Worm (Caenorhabditis elegans) whole organism, L3 larva: ENCODE data around the gene nhx-3.
A peak's percentile ranks its signal among the peaks of the same experiment; 100 is the strongest.

Experiments
- R02D3.7 ChIP-seq: fragments of 150-350 bp; optimal IDR thresholded peaks from 2 replicates; lab custom pipeline; 2014; ENCODE audit warnings: missing biosample characterization, missing genetic modification characterization
- ZK546.5 ChIP-seq: sonication (generic microtip); optimal IDR thresholded peaks from 2 replicates; lab custom pipeline; 2017; ENCODE audit warnings: missing biosample characterization, missing genetic modification characterization
- ceh-16 ChIP-seq: sonication (generic microtip); optimal IDR thresholded peaks from 2 replicates; lab custom pipeline; 2017; ENCODE audit warnings: missing biosample characterization, missing genetic modification characterization
- ceh-28 ChIP-seq: fragments of 150-350 bp; optimal IDR thresholded peaks from 2 replicates; lab custom pipeline; 2014; ENCODE audit warnings: missing biosample characterization, missing genetic modification reagents, missing genetic modification characterization
- daf-12 ChIP-seq: fragments of 150-350 bp; optimal IDR thresholded peaks from 2 replicates; lab custom pipeline; 2014; ENCODE audit warnings: missing biosample characterization, missing genetic modification reagents, missing genetic modification characterization
- egl-5 ChIP-seq: fragments of 150-350 bp; optimal IDR thresholded peaks from 2 replicates; lab custom pipeline; 2017; ENCODE audit warnings: missing biosample characterization, missing genetic modification reagents, missing genetic modification characterization, inconsistent platforms
- elt-1 ChIP-seq: fragments of 150-350 bp; optimal IDR thresholded peaks from 2 replicates; lab custom pipeline; 2014; ENCODE audit warnings: missing biosample characterization, missing genetic modification characterization
- elt-2 ChIP-seq: sonication (generic microtip); optimal IDR thresholded peaks from 2 replicates; lab custom pipeline; 2016; ENCODE audit warnings: missing genetic modification reagents, mild to moderate bottlenecking, missing genetic modification characterization, missing compliant biosample characterization
- elt-3 ChIP-seq, 3 experiments: fragments of 150-350 bp in 1 of 3; sonication (generic microtip) in 2 of 3; optimal IDR thresholded peaks; 2 replicates in 2 of 3; 4 replicates in 1 of 3; lab custom pipeline; 2014 to 2017; ENCODE audit warnings: missing biosample characterization in 3 of 3, missing genetic modification characterization in 3 of 3
- eor-1 ChIP-seq, 2 experiments: fragments of 150-350 bp; optimal IDR thresholded peaks; 2 replicates each; lab custom pipeline; 2014 to 2018; ENCODE audit warnings: missing biosample characterization in 2 of 2, missing genetic modification characterization in 2 of 2
- fos-1 ChIP-seq: fragments of 150-350 bp; optimal IDR thresholded peaks from 2 replicates; lab custom pipeline; 2014; ENCODE audit warnings: missing biosample characterization, missing genetic modification characterization
- hmg-11 ChIP-seq: sonication (generic microtip); optimal IDR thresholded peaks from 2 replicates; lab custom pipeline; 2016; ENCODE audit warnings: missing genetic modification characterization, missing compliant biosample characterization
- jun-1 ChIP-seq: fragments of 150-350 bp; optimal IDR thresholded peaks from 2 replicates; lab custom pipeline; 2014; ENCODE audit warnings: missing biosample characterization, missing genetic modification reagents, missing genetic modification characterization
- lin-15B ChIP-seq: fragments of 150-350 bp; optimal IDR thresholded peaks from 2 replicates; lab custom pipeline; 2014; ENCODE audit warnings: missing biosample characterization, missing genetic modification characterization
- nfya-1 ChIP-seq: sonication (generic microtip); optimal IDR thresholded peaks from 2 replicates; lab custom pipeline; 2017; ENCODE audit warnings: missing genetic modification characterization, mild to moderate bottlenecking, missing compliant biosample characterization, antibody characterized with exemption, moderate library complexity; ENCODE audit not compliant: insufficient read depth
- nhr-11 ChIP-seq: fragments of 150-350 bp; optimal IDR thresholded peaks from 2 replicates; lab custom pipeline; 2014; ENCODE audit warnings: missing biosample characterization, missing genetic modification characterization
- nhr-23 ChIP-seq: fragments of 150-350 bp; optimal IDR thresholded peaks from 2 replicates; lab custom pipeline; 2014; ENCODE audit warnings: missing biosample characterization, missing genetic modification reagents, missing genetic modification characterization
- nhr-237 ChIP-seq: fragments of 150-350 bp; optimal IDR thresholded peaks from 2 replicates; lab custom pipeline; 2014; ENCODE audit warnings: missing biosample characterization, missing genetic modification characterization
- nhr-25 ChIP-seq: sonication (generic microtip); optimal IDR thresholded peaks from 2 replicates; lab custom pipeline; 2017; ENCODE audit warnings: missing biosample characterization, missing genetic modification characterization
- nhr-28 ChIP-seq: fragments of 150-350 bp; optimal IDR thresholded peaks from 2 replicates; lab custom pipeline; 2014; ENCODE audit warnings: missing biosample characterization, missing genetic modification characterization
- nhr-67 ChIP-seq: fragments of 150-350 bp; optimal IDR thresholded peaks from 2 replicates; lab custom pipeline; 2014; ENCODE audit warnings: missing biosample characterization, missing genetic modification characterization
- nhr-77 ChIP-seq: fragments of 150-350 bp; optimal IDR thresholded peaks from 2 replicates; lab custom pipeline; 2014; ENCODE audit warnings: missing biosample characterization, missing genetic modification characterization
- pha-4 ChIP-seq: fragments of 150-350 bp; optimal IDR thresholded peaks from 2 replicates; lab custom pipeline; 2014; ENCODE audit warnings: missing biosample characterization, missing genetic modification reagents, missing genetic modification characterization
- pqm-1 ChIP-seq: fragments of 150-350 bp; optimal IDR thresholded peaks from 2 replicates; lab custom pipeline; 2017; ENCODE audit warnings: missing biosample characterization, missing genetic modification characterization, inconsistent platforms
- sea-2 ChIP-seq: fragments of 150-350 bp; sonication (generic microtip); optimal IDR thresholded peaks from 4 replicates; lab custom pipeline; 2014; ENCODE audit warnings: missing biosample characterization, missing genetic modification reagents, missing genetic modification characterization
- skn-1 ChIP-seq: fragments of 150-350 bp; optimal IDR thresholded peaks from 2 replicates; lab custom pipeline; 2014; ENCODE audit warnings: missing biosample characterization, missing genetic modification characterization
- snpc-4 ChIP-seq: fragments of 150-350 bp; optimal IDR thresholded peaks from 2 replicates; lab custom pipeline; 2014; ENCODE audit warnings: missing biosample characterization, missing genetic modification characterization
- tbx-2 ChIP-seq: sonication (generic microtip); optimal IDR thresholded peaks from 2 replicates; lab custom pipeline; 2016; ENCODE audit warnings: mild to moderate bottlenecking, missing genetic modification characterization, missing compliant biosample characterization
- unc-39 ChIP-seq: sonication (generic microtip); optimal IDR thresholded peaks from 4 replicates; lab custom pipeline; 2017; ENCODE audit warnings: missing biosample characterization, missing genetic modification characterization
- unc-62 ChIP-seq: fragments of 150-350 bp; sonication (generic microtip); optimal IDR thresholded peaks from 4 replicates; lab custom pipeline; 2014; ENCODE audit warnings: missing biosample characterization, missing genetic modification reagents, missing genetic modification characterization
- zag-1 ChIP-seq: fragments of 150-350 bp; optimal IDR thresholded peaks from 2 replicates; lab custom pipeline; 2014; ENCODE audit warnings: missing biosample characterization, missing genetic modification characterization
- ztf-11 ChIP-seq: fragments of 150-350 bp; optimal IDR thresholded peaks from 2 replicates; lab custom pipeline; 2014; ENCODE audit warnings: missing biosample characterization, missing genetic modification characterization

The nhx-3 gene

ce11 chrV:7575563-7575962 lies 30.2 kb upstream of the nhx-3 start, which contains the start of the genes snu-66 and ints-9:
Gene snu-66 (minus strand): TSS chrV:7575670.
Gene ints-9 (plus strand): TSS chrV:7575802.
- TF ChIP-seq nhr-67 (tag; lab: Kevin White, UChicago) (no peak), snpc-4 (tag; lab: Kevin White, UChicago) (peak; percentile 83), daf-12 (tag; lab: Kevin White, UChicago) (no peak), nhr-25 (peak; percentile 38), lin-15B (tag; lab: Kevin White, UChicago) (peak; percentile 77), egl-5 (tag; lab: Kevin White, UChicago) (no peak), R02D3.7 (tag; lab: Kevin White, UChicago) (peak; percentile 11), pha-4 (tag; lab: Kevin White, UChicago) (peak; percentile 67), nhr-28 (tag; lab: Kevin White, UChicago) (no peak), elt-2 (tag; lab: Kevin White, UChicago) (peak; percentile 7), nhr-23 (tag; lab: Kevin White, UChicago) (peak; percentile 76), ZK546.5 (tag; lab: Kevin White, UChicago) (no peak), tbx-2 (tag; lab: Kevin White, UChicago) (peak; percentile 7), hmg-11 (peak; percentile 18), jun-1 (peak; percentile 14)

DNA sequence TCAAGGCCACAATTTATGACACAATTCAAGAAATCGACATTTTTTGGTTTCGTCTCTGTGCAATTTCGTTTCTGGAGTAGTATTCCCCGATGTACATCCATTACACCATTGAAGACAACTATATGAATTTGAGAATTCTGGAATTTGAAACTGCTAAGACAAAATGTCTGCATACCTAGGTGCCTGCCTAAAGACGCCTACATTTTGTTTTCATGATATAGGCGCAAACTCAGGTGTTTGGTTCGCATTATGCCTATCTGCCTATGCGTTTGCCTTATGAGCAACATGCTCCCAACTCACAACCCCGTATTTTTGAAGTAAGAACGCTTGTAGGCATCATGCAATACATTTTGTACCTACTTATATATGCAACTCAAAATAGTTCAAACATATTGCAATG lies 25.6 kb upstream of the nhx-3 start, which contains the start of gene F19F10.14:
F19F10.14 (minus strand) TSS at position 101 of the 400 bp plus-strand sequence.
- TF ChIP-seq ceh-28 = no peak
- TF ChIP-seq nhr-25 = no peak
- no peak for TF ChIP-seq pha-4 (tag; lab: Kevin White, UChicago)
- no peak for TF ChIP-seq nhr-237 (tag; lab: Kevin White, UChicago)

- no peak for TF ChIP-seq tbx-2 (tag; lab: Kevin White, UChicago)
- no peak for TF ChIP-seq sea-2 (GFP tag; lab: Kevin White, UChicago)
- TF ChIP-seq skn-1 (tag; lab: Kevin White, UChicago) = no peak
- no peak for TF ChIP-seq nhr-67 (tag; lab: Kevin White, UChicago)
- TF ChIP-seq zag-1 = no peak
- TF ChIP-seq nhr-77 (tag; lab: Kevin White, UChicago) = no peak
- TF ChIP-seq ceh-16 (tag; lab: Kevin White, UChicago) = no peak
Measured at ce11 chrV:7570290-7570689, 25.0 kb upstream of the nhx-3 start, which contains the start of gene clec-212. Gene clec-212 (minus strand): TSS chrV:7570390.

DNA sequence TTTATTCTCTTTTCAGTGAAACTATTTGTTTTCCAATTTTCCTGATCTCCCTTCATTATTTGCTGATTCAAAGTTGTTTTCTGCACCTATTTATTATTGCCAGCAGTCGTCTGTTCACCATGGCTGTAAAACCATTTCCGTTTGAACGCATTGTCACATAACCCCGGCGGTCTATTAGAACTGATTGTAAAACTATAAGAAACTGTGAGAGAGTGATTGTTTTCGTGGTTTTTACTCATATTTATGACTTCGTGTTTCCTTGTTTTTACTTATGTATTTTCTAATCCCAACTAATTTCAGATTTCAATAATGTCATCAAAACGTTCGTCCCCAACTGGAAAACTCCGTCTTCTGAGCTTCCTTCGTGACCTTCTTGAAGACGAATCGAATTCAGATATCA lies 17.6 kb upstream of the nhx-3 start, which contains the start of gene F19F10.1:
F19F10.1 (plus strand) TSS at position 301 of the 400 bp plus-strand sequence.
- TF ChIP-seq nhr-25 = no peak
- TF ChIP-seq nhr-23 (tag; lab: Kevin White, UChicago) = no peak
- TF ChIP-seq hmg-11 = no peak
- TF ChIP-seq eor-1 (tag; optimal IDR thresholded peaks at IDR 0.05; lab: Kevin White, UChicago) = no peak
- no peak for TF ChIP-seq elt-3 (tag; optimal IDR thresholded peaks at IDR 0.05; lab: Kevin White, UChicago)
- no peak for TF ChIP-seq daf-12 (tag; lab: Kevin White, UChicago)
- TF ChIP-seq fos-1 (tag; lab: Kevin White, UChicago) = no peak
- TF ChIP-seq pqm-1 (tag; lab: Kevin White, UChicago) = no peak
- no peak for TF ChIP-seq nhr-67 (tag; lab: Kevin White, UChicago)
- TF ChIP-seq pha-4 (tag; lab: Kevin White, UChicago) = no peak
- TF ChIP-seq unc-62 (GFP tag; lab: Kevin White, UChicago) = no peak
- TF ChIP-seq nfya-1 = no peak
- TF ChIP-seq jun-1 = no peak
- TF ChIP-seq skn-1 (tag; lab: Kevin White, UChicago) = no peak
- no peak for TF ChIP-seq unc-39 (tag; lab: Kevin White, UChicago)
- no peak for TF ChIP-seq ztf-11 (tag; lab: Kevin White, UChicago)
- no peak for TF ChIP-seq zag-1
- TF ChIP-seq, all 47 proteins: peak for 0

DNA sequence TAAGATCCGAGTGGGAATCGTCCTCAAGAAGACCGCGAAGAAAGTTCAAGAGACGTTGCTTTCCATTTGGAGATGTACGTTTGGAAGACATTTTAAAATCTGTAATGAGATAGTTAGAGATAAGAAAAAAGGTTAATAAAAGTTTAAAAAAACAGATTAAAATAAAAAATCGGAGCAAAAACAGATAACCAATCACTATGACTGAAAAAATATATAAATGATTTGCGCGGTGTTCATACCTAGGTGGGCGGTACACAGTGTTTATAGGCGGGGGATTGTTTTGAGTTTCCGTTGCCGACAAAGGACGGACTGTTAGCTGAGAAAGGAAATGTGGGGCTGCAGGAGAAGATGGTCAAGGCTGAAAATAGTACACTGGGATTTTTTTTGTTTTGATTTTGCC lies 13.4 kb upstream of the nhx-3 start, which contains the start of gene ets-7:
ets-7 (minus strand) TSS at position 101 of the 400 bp plus-strand sequence.
- no peak for TF ChIP-seq tbx-2 (tag; lab: Kevin White, UChicago)
- TF ChIP-seq pqm-1 (tag; lab: Kevin White, UChicago) = no peak
- TF ChIP-seq eor-1 (tag; optimal IDR thresholded peaks at IDR 0.05; lab: Kevin White, UChicago) = no peak
- TF ChIP-seq elt-1 (tag; lab: Kevin White, UChicago) = no peak
- no peak for TF ChIP-seq pha-4 (tag; lab: Kevin White, UChicago)
- TF ChIP-seq nhr-23 (tag; lab: Kevin White, UChicago) = no peak
- no peak for TF ChIP-seq nhr-11 (tag; lab: Kevin White, UChicago)
- no peak for TF ChIP-seq nhr-67 (tag; lab: Kevin White, UChicago)
